Fruit fly (Drosophila melanogaster) whole organism, embryonic: ENCODE results near the gene CG32225.

Experiments
- Ada2b ChIP-seq: fragments of 200-800 bp; sonication (Bioruptor generic); IDR thresholded peaks from 2 replicates; pipeline ENCODE4 v1.3.6; 2022; ENCODE audit warnings: missing biosample characterization, missing genetic modification characterization
- BEAF-32 ChIP-seq: fragments of 200-800 bp; sonication (Bioruptor generic); optimal IDR thresholded peaks from 3 replicates; lab custom pipeline; 2017; ENCODE audit warnings: missing biosample characterization, missing genetic modification characterization, mild to moderate bottlenecking, moderate library complexity, missing genetic modification reagents
- Bgb ChIP-seq: fragments of 200-800 bp; sonication (Bioruptor generic); IDR thresholded peaks from 2 replicates; pipeline ENCODE4 v1.3.6; 2022; ENCODE audit warnings: missing biosample characterization, missing genetic modification characterization; ENCODE audit not compliant: partially characterized antibody
- CG11456 ChIP-seq: fragments of 200-800 bp; sonication (Bioruptor generic); IDR thresholded peaks from 3 replicates; pipeline ENCODE4 v1.3.6; 2022; ENCODE audit warnings: missing biosample characterization, missing genetic modification characterization
- CG11695 ChIP-seq: fragments of 200-800 bp; sonication (Bioruptor generic); IDR thresholded peaks from 3 replicates; pipeline ENCODE4 v1.3.6; 2022; ENCODE audit warnings: missing biosample characterization, missing genetic modification characterization
- CG14965 ChIP-seq: fragments of 200-800 bp; sonication (Bioruptor generic); optimal IDR thresholded peaks from 2 replicates; lab custom pipeline; 2016; ENCODE audit warnings: missing biosample characterization, missing genetic modification characterization, borderline replicate concordance
- CG16815 ChIP-seq: fragments of 200-800 bp; sonication (Bioruptor generic); optimal IDR thresholded peaks from 3 replicates; lab custom pipeline; 2017; ENCODE audit warnings: missing biosample characterization, mild to moderate bottlenecking, missing genetic modification characterization
- CG17186 ChIP-seq: fragments of 200-800 bp; sonication (Bioruptor generic); optimal IDR thresholded peaks from 3 replicates; lab custom pipeline; 2017; ENCODE audit warnings: missing biosample characterization, missing genetic modification reagents, missing genetic modification characterization
- CG17359 ChIP-seq: fragments of 200-800 bp; sonication (Bioruptor generic); optimal IDR thresholded peaks from 3 replicates; lab custom pipeline; 2018; ENCODE audit warnings: missing biosample characterization, mild to moderate bottlenecking, missing genetic modification characterization, moderate library complexity
- CG2199 ChIP-seq: fragments of 200-800 bp; sonication (Bioruptor generic); IDR thresholded peaks from 3 replicates; pipeline ENCODE4 v1.3.6; 2022; ENCODE audit warnings: missing biosample characterization, missing genetic modification characterization
- CG3065 ChIP-seq: fragments of 200-800 bp; sonication (Bioruptor generic); optimal IDR thresholded peaks from 2 replicates; lab custom pipeline; 2016; ENCODE audit warnings: missing biosample characterization, missing genetic modification characterization
- CG34224 ChIP-seq: fragments of 200-800 bp; sonication (Bioruptor generic); IDR thresholded peaks from 3 replicates; pipeline ENCODE4 v1.3.6; 2022; ENCODE audit warnings: missing biosample characterization, missing genetic modification characterization; ENCODE audit not compliant: partially characterized antibody
- CG4820 ChIP-seq: fragments of 200-800 bp; sonication (Bioruptor generic); optimal IDR thresholded peaks from 3 replicates; lab custom pipeline; 2016; ENCODE audit warnings: missing biosample characterization, missing genetic modification characterization
- CG5953 ChIP-seq: fragments of 200-800 bp; sonication (Bioruptor generic); IDR thresholded peaks from 2 replicates; pipeline ENCODE4 v1.3.6; 2022; ENCODE audit warnings: missing biosample characterization, missing genetic modification characterization
- CG9609 ChIP-seq: fragments of 200-800 bp; sonication (Bioruptor generic); optimal IDR thresholded peaks from 3 replicates; lab custom pipeline; 2016; ENCODE audit warnings: missing biosample characterization, missing genetic modification characterization
- E2f2 ChIP-seq: fragments of 200-800 bp; sonication (Bioruptor generic); IDR thresholded peaks from 2 replicates; pipeline ENCODE4 v1.3.6; 2022; ENCODE audit warnings: missing biosample characterization, missing genetic modification characterization
- Hr78 ChIP-seq, 2 experiments: fragments of 200-800 bp in 1 of 2; fragments of >200 bp in 1 of 2; sonication (Bioruptor generic) in 1 of 2; optimal IDR thresholded peaks; 2 replicates each; lab custom pipeline; 2017 to 2019; ENCODE audit warnings: missing biosample characterization in 2 of 2, missing genetic modification characterization in 2 of 2, mild to moderate bottlenecking in 1 of 2, moderate library complexity in 1 of 2
- Mad ChIP-seq: fragments of 200-800 bp; sonication (Bioruptor generic); optimal IDR thresholded peaks from 2 replicates; lab custom pipeline; 2016; ENCODE audit warnings: missing biosample characterization, missing genetic modification characterization
- Max ChIP-seq: fragments of 200-800 bp; sonication (Bioruptor generic); optimal IDR thresholded peaks from 2 replicates; lab custom pipeline; 2016; ENCODE audit warnings: missing biosample characterization, mild to moderate bottlenecking, missing genetic modification characterization
- NC2α ChIP-seq: fragments of 200-800 bp; sonication (Bioruptor generic); optimal IDR thresholded peaks from 2 replicates; lab custom pipeline; 2016; ENCODE audit warnings: missing biosample characterization, missing genetic modification characterization
- PHDP ChIP-seq: fragments of 200-800 bp; sonication (Bioruptor generic); optimal IDR thresholded peaks from 3 replicates; lab custom pipeline; 2018; ENCODE audit warnings: missing biosample characterization, mild to moderate bottlenecking, missing genetic modification characterization, moderate library complexity
- Sin3A ChIP-seq: fragments of >200 bp; optimal IDR thresholded peaks from 2 replicates; lab custom pipeline; 2018
- Xbp1 ChIP-seq: fragments of 200-800 bp; sonication (Bioruptor generic); optimal IDR thresholded peaks from 3 replicates; lab custom pipeline; 2016; ENCODE audit warnings: missing biosample characterization, mild to moderate bottlenecking, missing genetic modification characterization
- abd-A ChIP-seq: fragments of 200-800 bp; sonication (Bioruptor generic); optimal IDR thresholded peaks from 3 replicates; lab custom pipeline; 2019; ENCODE audit warnings: missing biosample characterization, mild to moderate bottlenecking, missing genetic modification characterization, moderate library complexity
- da ChIP-seq: fragments of 200-800 bp; sonication (Bioruptor generic); optimal IDR thresholded peaks from 2 replicates; lab custom pipeline; 2016; ENCODE audit warnings: missing biosample characterization, missing genetic modification characterization
- dm ChIP-seq: fragments of 200-800 bp; sonication (Bioruptor generic); optimal IDR thresholded peaks from 3 replicates; lab custom pipeline; 2016; ENCODE audit warnings: missing biosample characterization, missing genetic modification characterization
- ems ChIP-seq: fragments of 200-800 bp; sonication (Bioruptor generic); optimal IDR thresholded peaks from 3 replicates; lab custom pipeline; 2016; ENCODE audit warnings: missing biosample characterization, missing genetic modification characterization
- fru ChIP-seq: fragments of >200 bp; optimal IDR thresholded peaks from 2 replicates; lab custom pipeline; 2017
- fu2 ChIP-seq: fragments of 200-800 bp; sonication (Bioruptor generic); optimal IDR thresholded peaks from 2 replicates; lab custom pipeline; 2016; ENCODE audit warnings: missing biosample characterization, missing genetic modification characterization
- gfzf ChIP-seq: fragments of 200-800 bp; sonication (Bioruptor generic); optimal IDR thresholded peaks from 2 replicates; lab custom pipeline; 2016; ENCODE audit warnings: missing biosample characterization, mild to moderate bottlenecking, missing genetic modification characterization, moderate library complexity
- gro ChIP-seq: fragments of 200-800 bp; sonication (Bioruptor generic); optimal IDR thresholded peaks from 2 replicates; lab custom pipeline; 2016; ENCODE audit warnings: missing biosample characterization, missing genetic modification characterization
- lbe ChIP-seq: fragments of 200-800 bp; sonication (Bioruptor generic); optimal IDR thresholded peaks from 2 replicates; lab custom pipeline; 2016; ENCODE audit warnings: missing biosample characterization, mild to moderate bottlenecking, missing genetic modification characterization
- lilli ChIP-seq: fragments of 200-800 bp; sonication (Bioruptor generic); optimal IDR thresholded peaks from 3 replicates; lab custom pipeline; 2016; ENCODE audit warnings: missing biosample characterization, missing genetic modification characterization
- lmd ChIP-seq: fragments of 200-800 bp; sonication (Bioruptor generic); IDR thresholded peaks from 2 replicates; pipeline ENCODE4 v1.3.6; 2022; ENCODE audit warnings: missing biosample characterization, missing genetic modification characterization
- psq ChIP-seq: fragments of 200-800 bp; sonication (Bioruptor generic); optimal IDR thresholded peaks from 2 replicates; lab custom pipeline; 2017; ENCODE audit warnings: missing biosample characterization, missing genetic modification characterization
- pzg ChIP-seq: fragments of 200-800 bp; sonication (Bioruptor generic); optimal IDR thresholded peaks from 3 replicates; lab custom pipeline; 2018; ENCODE audit warnings: missing biosample characterization, mild to moderate bottlenecking, missing genetic modification characterization, moderate library complexity
- tll ChIP-seq, 2 experiments: fragments of 200-800 bp in 1 of 2; fragments of >200 bp in 1 of 2; sonication (Bioruptor generic) in 1 of 2; optimal IDR thresholded peaks; 2 replicates each; lab custom pipeline; 2017 to 2019; ENCODE audit warnings: missing biosample characterization in 2 of 2, missing genetic modification characterization in 2 of 2, mild to moderate bottlenecking in 1 of 2, moderate library complexity in 1 of 2
- trem ChIP-seq: fragments of 200-800 bp; optimal IDR thresholded peaks from 3 replicates; lab custom pipeline; 2019; ENCODE audit warnings: missing biosample characterization, mild to moderate bottlenecking, missing genetic modification characterization, moderate library complexity
- trh ChIP-seq: fragments of 200-800 bp; sonication (Bioruptor generic); optimal IDR thresholded peaks from 2 replicates; lab custom pipeline; 2016; ENCODE audit warnings: missing biosample characterization, missing genetic modification characterization
- tx ChIP-seq: fragments of 200-800 bp; sonication (Bioruptor generic); optimal IDR thresholded peaks from 2 replicates; lab custom pipeline; 2016; ENCODE audit warnings: missing biosample characterization, missing genetic modification characterization

The CG32225 gene

dm6 chr3L:20313469-20313868 lies 7.4 kb upstream of the CG32225 start, which contains the start of gene alphaSnap (continued):
- TF ChIP-seq gro (GFP tag; lab: Kevin White, UChicago) (peak; percentile 31), E2f2 (GFP tag; lab: Robert Waterston, UW) (peak; percentile 83), Mad (GFP tag; lab: Kevin White, UChicago) (no peak), lbe (GFP tag; lab: Kevin White, UChicago) (no peak), Bgb (GFP tag; lab: Robert Waterston, UW) (peak; percentile 45; the same call in 1 of the 2 replicates), CG17186 (GFP tag; lab: Kevin White, UChicago) (peak; percentile 61), gfzf (GFP tag; lab: Kevin White, UChicago) (peak; percentile 85), CG3065 (GFP tag; lab: Kevin White, UChicago) (no peak), BEAF-32 (peak; percentile 60), CG16815 (GFP tag; lab: Kevin White, UChicago) (no peak), CG4820 (GFP tag; lab: Kevin White, UChicago) (no peak), Max (GFP tag; lab: Kevin White, UChicago) (no peak), dm (GFP tag; lab: Kevin White, UChicago) (no peak), ems (GFP tag; lab: Kevin White, UChicago) (peak; percentile 26), CG2199 (no peak), trh (GFP tag; lab: Kevin White, UChicago) (no peak), NC2α (no peak), CG11695 (no peak), da (no peak), trem (tag; lab: Kevin White, UChicago) (peak; percentile 71), lilli (GFP tag; lab: Kevin White, UChicago) (peak; percentile 38), CG34224 (GFP tag; lab: Robert Waterston, UW) (peak; percentile 36; the same call in 1 of the 3 replicates), tll (GFP tag; optimal IDR thresholded peaks at IDR 0.05; lab: Kevin White, UChicago) (peak in 1 of 2 experiments; percentile 41), CG9609 (peak; percentile 41), Hr78 (GFP tag; optimal IDR thresholded peaks at IDR 0.05; lab: Kevin White, UChicago) (no peak), Ada2b (no peak), tx (peak; percentile 13), lmd (no peak), PHDP (peak; percentile 33), CG5953 (GFP tag; lab: Robert Waterston, UW) (no peak), Sin3A (lab: Kevin White, UChicago) (peak; percentile 45), CG14965 (no peak), CG17359 (tag; lab: Kevin White, UChicago) (no peak), abd-A (tag; lab: Kevin White, UChicago) (no peak), fru (no peak), pzg (GFP tag; lab: Kevin White, UChicago) (peak; percentile 91), CG11456 (GFP tag; lab: Robert Waterston, UW) (peak; percentile 38; the same call in 1 of the 3 replicates), Xbp1 (GFP tag; lab: Kevin White, UChicago) (peak; percentile 54), psq (no peak), fu2 (GFP tag; lab: Kevin White, UChicago) (peak; percentile 34)
